Worm (Caenorhabditis elegans): ENCODE results near the gene Y15E3A.3.

Y15E3A.3 gene

DNA sequence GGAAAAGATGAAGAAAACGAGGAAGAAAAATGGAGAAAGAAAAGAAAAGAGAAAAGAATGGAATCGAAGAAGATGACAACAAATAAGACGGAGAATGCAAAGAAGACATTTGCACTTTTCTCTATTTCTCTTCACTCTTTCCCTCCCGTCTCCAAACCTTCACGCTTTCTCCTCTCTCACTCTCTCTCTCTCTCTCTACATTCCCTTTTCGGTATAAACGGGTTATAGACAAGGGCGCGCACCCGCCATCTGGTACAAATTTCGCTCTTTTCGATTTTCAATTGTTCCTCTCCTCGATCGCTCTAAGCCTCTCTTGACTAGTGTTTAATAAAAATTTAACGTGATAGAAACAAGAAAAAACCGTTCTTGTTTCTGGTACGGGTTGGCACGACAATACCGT lies 48.8 kb downstream of the Y15E3A.3 start:
- TF ChIP-seq unc-39 (tag; optimal IDR thresholded peaks at IDR 0.05) = no peak
- TF ChIP-seq cnd-1 (tag; optimal IDR thresholded peaks at IDR 0.05) = peak; percentile 50
- no peak for TF ChIP-seq snpc-4 (tag; optimal IDR thresholded peaks at IDR 0.05)
- no peak for TF ChIP-seq M03D4.4 (tag; optimal IDR thresholded peaks at IDR 0.05)
- TF ChIP-seq nhr-2 (tag; optimal IDR thresholded peaks at IDR 0.05) = no peak
- no peak for TF ChIP-seq tbx-8 (GFP tag; optimal IDR thresholded peaks at IDR 0.05)
- no peak for TF ChIP-seq lin-13 (tag; optimal IDR thresholded peaks at IDR 0.05)
- peak; percentile 73 for TF ChIP-seq mep-1 (tag; optimal IDR thresholded peaks at IDR 0.05)
- TF ChIP-seq bed-3 (GFP tag; optimal IDR thresholded peaks at IDR 0.05) = no peak
- TF ChIP-seq elt-3 (tag; optimal IDR thresholded peaks at IDR 0.05) = peak; percentile 29
- TF ChIP-seq hlh-1 (tag; optimal IDR thresholded peaks at IDR 0.05) = peak; percentile 5
- no peak for TF ChIP-seq sem-2 (GFP tag; optimal IDR thresholded peaks at IDR 0.05)
- peak; percentile 78 for TF ChIP-seq nhr-237 (tag; optimal IDR thresholded peaks at IDR 0.05)
- TF ChIP-seq mab-5 (tag; optimal IDR thresholded peaks at IDR 0.05) = no peak
- no peak for TF ChIP-seq nhr-28 (tag; optimal IDR thresholded peaks at IDR 0.05)
- TF ChIP-seq blmp-1 (tag; optimal IDR thresholded peaks at IDR 0.05) = peak; percentile 96
- TF ChIP-seq nhr-76 (tag; optimal IDR thresholded peaks at IDR 0.05) = no peak
- TF ChIP-seq unc-120 (tag; optimal IDR thresholded peaks at IDR 0.05; ENCODE audit: poor library complexity, severe bottlenecking) = peak; percentile 82
- TF ChIP-seq elt-1 (tag; optimal IDR thresholded peaks at IDR 0.05; ENCODE audit: borderline replicate concordance, insufficient read depth) = no peak
- TF ChIP-seq ceh-83 (GFP tag; optimal IDR thresholded peaks at IDR 0.05) = no peak
- TF ChIP-seq sptf-1 (tag; optimal IDR thresholded peaks at IDR 0.05) = no peak
- TF ChIP-seq ceh-43 (GFP tag; optimal IDR thresholded peaks at IDR 0.05) = no peak
- TF ChIP-seq mls-2 (tag; optimal IDR thresholded peaks at IDR 0.05) = no peak
- no peak for TF ChIP-seq nhr-12 (tag; optimal IDR thresholded peaks at IDR 0.05)
- peak; percentile 100 for TF ChIP-seq ces-1 (GFP tag; optimal IDR thresholded peaks at IDR 0.05)
- no peak for TF ChIP-seq zip-8 (tag; optimal IDR thresholded peaks at IDR 0.05)
- peak; percentile 59 for TF ChIP-seq lsy-2 (tag; optimal IDR thresholded peaks at IDR 0.05)
- no peak for TF ChIP-seq drap-1 (GFP tag; optimal IDR thresholded peaks at IDR 0.05)
- no peak for TF ChIP-seq ham-2 (GFP tag; optimal IDR thresholded peaks at IDR 0.05)
- TF ChIP-seq pha-4 (tag; optimal IDR thresholded peaks at IDR 0.05) = peak; percentile 60
- no peak for TF ChIP-seq ceh-39 (tag; optimal IDR thresholded peaks at IDR 0.05)
- no peak for TF ChIP-seq ztf-11 (tag; optimal IDR thresholded peaks at IDR 0.05)
- peak; percentile 80 for TF ChIP-seq unc-62 (GFP tag; optimal IDR thresholded peaks at IDR 0.05)
- no peak for TF ChIP-seq lin-32 (GFP tag; optimal IDR thresholded peaks at IDR 0.05)
- TF ChIP-seq flh-1 (GFP tag; optimal IDR thresholded peaks at IDR 0.05) = no peak

ce11 chrX:15276241-15276640 lies 49.4 kb downstream of the Y15E3A.3 start:
- no peak for TF ChIP-seq hlh-1 (tag; optimal IDR thresholded peaks at IDR 0.05)
- no peak for TF ChIP-seq ceh-39 (tag; optimal IDR thresholded peaks at IDR 0.05)
- TF ChIP-seq ztf-11 (tag; optimal IDR thresholded peaks at IDR 0.05) = no peak
- no peak for TF ChIP-seq M03D4.4 (tag; optimal IDR thresholded peaks at IDR 0.05)
- no peak for TF ChIP-seq sptf-1 (tag; optimal IDR thresholded peaks at IDR 0.05)
- no peak for TF ChIP-seq elt-1 (tag; optimal IDR thresholded peaks at IDR 0.05; ENCODE audit: borderline replicate concordance, insufficient read depth)
- no peak for TF ChIP-seq ham-2 (GFP tag; optimal IDR thresholded peaks at IDR 0.05)
- no peak for TF ChIP-seq unc-120 (tag; optimal IDR thresholded peaks at IDR 0.05; ENCODE audit: poor library complexity, severe bottlenecking)
- TF ChIP-seq nhr-76 (tag; optimal IDR thresholded peaks at IDR 0.05) = no peak
- TF ChIP-seq ces-1 (GFP tag; optimal IDR thresholded peaks at IDR 0.05) = no peak
- TF ChIP-seq tbx-8 (GFP tag; optimal IDR thresholded peaks at IDR 0.05) = no peak
- no peak for TF ChIP-seq mep-1 (tag; optimal IDR thresholded peaks at IDR 0.05)

DNA sequence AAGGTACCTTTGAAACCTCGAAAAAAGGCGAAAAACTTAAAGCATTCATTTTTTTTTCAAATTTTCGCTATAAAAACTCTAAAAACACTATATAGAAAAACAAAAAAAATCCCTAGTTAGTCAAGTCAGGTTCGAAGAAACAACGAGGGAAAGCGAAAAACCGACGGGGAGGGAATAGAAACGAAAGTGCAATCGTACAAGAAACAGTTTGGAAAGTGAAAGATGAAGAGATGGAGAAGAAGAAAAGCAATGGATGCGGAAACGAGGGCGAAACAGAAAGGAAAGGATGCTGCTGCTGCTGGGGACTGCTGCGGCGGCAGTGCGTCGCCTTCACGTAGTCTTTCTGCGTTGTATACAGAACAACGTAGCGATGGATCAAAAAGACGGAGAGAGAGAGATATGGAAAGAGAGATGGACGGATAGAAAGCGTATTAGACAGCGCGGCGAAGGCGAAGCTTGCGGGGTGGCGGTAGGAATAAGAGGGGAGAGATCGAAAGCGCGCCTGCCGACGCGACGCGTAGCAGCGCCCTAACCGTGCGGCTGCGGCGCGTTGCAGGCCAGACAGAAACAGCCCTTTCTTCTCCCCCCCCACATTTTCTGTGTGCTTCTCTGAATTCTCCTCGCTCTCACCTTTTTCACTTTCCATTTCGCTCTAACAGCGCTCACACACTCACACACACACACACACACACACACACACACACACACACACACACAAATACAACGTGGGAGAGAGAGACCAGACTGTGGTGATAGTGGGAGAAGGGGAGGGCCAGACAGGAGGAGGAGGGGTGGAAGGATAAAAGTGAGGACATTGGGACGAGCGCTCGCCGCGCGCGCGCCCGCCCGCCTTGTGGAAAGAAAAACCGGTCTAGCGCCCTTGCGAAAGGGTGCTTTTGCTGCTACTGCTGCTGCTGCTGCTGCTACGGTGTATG lies 50.5 kb downstream of the Y15E3A.3 start:
- TF ChIP-seq unc-120 (tag; optimal IDR thresholded peaks at IDR 0.05; ENCODE audit: poor library complexity, severe bottlenecking) (peak; percentile 88), lin-13 (tag; optimal IDR thresholded peaks at IDR 0.05) (peak; percentile 27), nhr-76 (tag; optimal IDR thresholded peaks at IDR 0.05) (peak; percentile 59), zip-8 (tag; optimal IDR thresholded peaks at IDR 0.05) (no peak), lsy-2 (tag; optimal IDR thresholded peaks at IDR 0.05) (peak; percentile 61), ces-1 (GFP tag; optimal IDR thresholded peaks at IDR 0.05) (peak; percentile 43), mab-5 (tag; optimal IDR thresholded peaks at IDR 0.05) (no peak), lin-32 (GFP tag; optimal IDR thresholded peaks at IDR 0.05) (no peak), unc-39 (tag; optimal IDR thresholded peaks at IDR 0.05) (no peak), cnd-1 (tag; optimal IDR thresholded peaks at IDR 0.05) (peak; percentile 58), M03D4.4 (tag; optimal IDR thresholded peaks at IDR 0.05) (peak; percentile 79), ztf-11 (tag; optimal IDR thresholded peaks at IDR 0.05) (peak; percentile 51), blmp-1 (tag; optimal IDR thresholded peaks at IDR 0.05) (peak; percentile 91), nhr-28 (tag; optimal IDR thresholded peaks at IDR 0.05) (no peak), elt-1 (tag; optimal IDR thresholded peaks at IDR 0.05; ENCODE audit: borderline replicate concordance, insufficient read depth) (peak; percentile 16), ceh-39 (tag; optimal IDR thresholded peaks at IDR 0.05) (no peak), mep-1 (tag; optimal IDR thresholded peaks at IDR 0.05) (peak; percentile 48), ceh-83 (GFP tag; optimal IDR thresholded peaks at IDR 0.05) (peak; percentile 10), sem-2 (GFP tag; optimal IDR thresholded peaks at IDR 0.05) (peak; percentile 60), bed-3 (GFP tag; optimal IDR thresholded peaks at IDR 0.05) (peak; percentile 46), tbx-8 (GFP tag; optimal IDR thresholded peaks at IDR 0.05) (peak; percentile 23), ham-2 (GFP tag; optimal IDR thresholded peaks at IDR 0.05) (peak; percentile 100), pha-4 (tag; optimal IDR thresholded peaks at IDR 0.05) (peak; percentile 83), nhr-12 (tag; optimal IDR thresholded peaks at IDR 0.05) (peak; percentile 17), nhr-237 (tag; optimal IDR thresholded peaks at IDR 0.05) (peak; percentile 95), unc-62 (GFP tag; optimal IDR thresholded peaks at IDR 0.05) (peak; percentile 52), sptf-1 (tag; optimal IDR thresholded peaks at IDR 0.05) (peak; percentile 81), flh-1 (GFP tag; optimal IDR thresholded peaks at IDR 0.05) (peak; percentile 64), snpc-4 (tag; optimal IDR thresholded peaks at IDR 0.05) (no peak), elt-3 (tag; optimal IDR thresholded peaks at IDR 0.05) (no peak), nhr-2 (tag; optimal IDR thresholded peaks at IDR 0.05) (no peak), hlh-1 (tag; optimal IDR thresholded peaks at IDR 0.05) (peak; percentile 5), drap-1 (GFP tag; optimal IDR thresholded peaks at IDR 0.05) (peak; percentile 77), mls-2 (tag; optimal IDR thresholded peaks at IDR 0.05) (peak; percentile 79), ceh-43 (GFP tag; optimal IDR thresholded peaks at IDR 0.05) (peak; percentile 30)

Data from whole organism, mixed stage, embryonic.